Fruit fly (Drosophila melanogaster) whole organism, embryonic: ENCODE results near the gene CG14135.
A peak's percentile ranks its signal among the peaks of the same experiment; 100 is the strongest.

Source experiments
- ATbp ChIP-seq: fragments of 200-800 bp; sonication (Bioruptor generic); optimal IDR thresholded peaks from 2 replicates; lab custom pipeline; 2017; ENCODE audit warnings: missing biosample characterization, mild to moderate bottlenecking, missing genetic modification characterization, missing genetic modification reagents
- Abd-B ChIP-seq: fragments of 200-800 bp; sonication (Bioruptor generic); optimal IDR thresholded peaks from 2 replicates; lab custom pipeline; 2018; ENCODE audit warnings: missing biosample characterization, mild to moderate bottlenecking, missing genetic modification characterization, moderate library complexity
- Atf3 ChIP-seq: fragments of 200-800 bp; sonication (Bioruptor generic); optimal IDR thresholded peaks from 3 replicates; lab custom pipeline; 2016; ENCODE audit warnings: missing biosample characterization, missing genetic modification characterization
- Bgb ChIP-seq: fragments of 200-800 bp; sonication (Bioruptor generic); IDR thresholded peaks from 2 replicates; pipeline ENCODE4 v1.3.6; 2022; ENCODE audit warnings: missing biosample characterization, missing genetic modification characterization; ENCODE audit not compliant: partially characterized antibody
- CG10267 ChIP-seq: fragments of 200-800 bp; sonication (Bioruptor generic); optimal IDR thresholded peaks from 2 replicates; lab custom pipeline; 2018; ENCODE audit warnings: missing biosample characterization, mild to moderate bottlenecking, missing genetic modification characterization, moderate library complexity
- CG10274 ChIP-seq: fragments of 200-800 bp; sonication (Bioruptor generic); optimal IDR thresholded peaks from 3 replicates; lab custom pipeline; 2017; ENCODE audit warnings: missing biosample characterization, mild to moderate bottlenecking, missing genetic modification characterization
- CG10366 ChIP-seq: fragments of 200-800 bp; sonication (Bioruptor generic); IDR thresholded peaks from 2 replicates; pipeline ENCODE4 v1.3.6; 2022; ENCODE audit warnings: missing biosample characterization, missing genetic modification characterization
- CG11093 ChIP-seq: fragments of 200-800 bp; sonication (Bioruptor generic); IDR thresholded peaks from 3 replicates; pipeline ENCODE4 v1.3.6; 2022; ENCODE audit warnings: missing biosample characterization, missing genetic modification characterization
- CG11398 ChIP-seq: fragments of 200-800 bp; sonication (Bioruptor generic); optimal IDR thresholded peaks from 2 replicates; lab custom pipeline; 2016; ENCODE audit warnings: missing biosample characterization, missing genetic modification characterization
- CG12236 ChIP-seq: fragments of 200-800 bp; sonication (Bioruptor generic); optimal IDR thresholded peaks from 2 replicates; lab custom pipeline; 2016; ENCODE audit warnings: missing biosample characterization, missing genetic modification characterization
- CG12299 ChIP-seq: fragments of 200-800 bp; sonication (Bioruptor generic); optimal IDR thresholded peaks from 2 replicates; lab custom pipeline; 2018; ENCODE audit warnings: missing biosample characterization, mild to moderate bottlenecking, missing genetic modification characterization
- CG1233 ChIP-seq: fragments of 200-800 bp; sonication (Bioruptor generic); optimal IDR thresholded peaks from 4 replicates; lab custom pipeline; 2018; ENCODE audit warnings: missing biosample characterization, mild to moderate bottlenecking, missing genetic modification characterization
- CG12659 ChIP-seq: fragments of 200-800 bp; sonication (Bioruptor generic); optimal IDR thresholded peaks from 3 replicates; lab custom pipeline; 2017; ENCODE audit warnings: mild to moderate bottlenecking, missing biosample characterization, missing genetic modification reagents, missing genetic modification characterization
- CG16813 ChIP-seq: fragments of 200-800 bp; sonication (Bioruptor generic); IDR thresholded peaks from 3 replicates; pipeline ENCODE4 v1.3.6; 2022; ENCODE audit warnings: missing biosample characterization, missing genetic modification characterization; ENCODE audit not compliant: partially characterized antibody
- CG17802 ChIP-seq: fragments of 200-800 bp; sonication (Bioruptor generic); optimal IDR thresholded peaks from 2 replicates; lab custom pipeline; 2018; ENCODE audit warnings: missing biosample characterization, mild to moderate bottlenecking, missing genetic modification characterization, moderate library complexity
- CG18619 ChIP-seq: fragments of 200-800 bp; sonication (Bioruptor generic); optimal IDR thresholded peaks from 3 replicates; lab custom pipeline; 2017; ENCODE audit warnings: missing biosample characterization, mild to moderate bottlenecking, missing genetic modification characterization
- CG30403 ChIP-seq: fragments of 200-800 bp; sonication (Bioruptor generic); optimal IDR thresholded peaks from 3 replicates; lab custom pipeline; 2016; ENCODE audit warnings: missing biosample characterization, missing genetic modification characterization
- CG34224 ChIP-seq: fragments of 200-800 bp; sonication (Bioruptor generic); IDR thresholded peaks from 3 replicates; pipeline ENCODE4 v1.3.6; 2022; ENCODE audit warnings: missing biosample characterization, missing genetic modification characterization; ENCODE audit not compliant: partially characterized antibody
- CG4424 ChIP-seq: fragments of 200-800 bp; sonication (Bioruptor generic); optimal IDR thresholded peaks from 3 replicates; lab custom pipeline; 2016; ENCODE audit warnings: missing biosample characterization, missing genetic modification characterization
- CG6654 ChIP-seq: fragments of 200-800 bp; sonication (Bioruptor generic); optimal IDR thresholded peaks from 2 replicates; lab custom pipeline; 2017; ENCODE audit warnings: missing biosample characterization, mild to moderate bottlenecking, missing genetic modification characterization
- CG6689 ChIP-seq: fragments of 200-800 bp; sonication (Bioruptor generic); IDR thresholded peaks from 2 replicates; pipeline ENCODE4 v1.3.6; 2022; ENCODE audit warnings: missing biosample characterization, missing genetic modification characterization
- CG6765 ChIP-seq: fragments of 200-800 bp; sonication (Bioruptor generic); optimal IDR thresholded peaks from 3 replicates; lab custom pipeline; 2017; ENCODE audit warnings: missing biosample characterization, mild to moderate bottlenecking, missing genetic modification characterization
- CG8359 ChIP-seq: fragments of 200-800 bp; sonication (Bioruptor generic); optimal IDR thresholded peaks from 2 replicates; lab custom pipeline; 2017; ENCODE audit warnings: missing biosample characterization, mild to moderate bottlenecking, missing genetic modification characterization, borderline replicate concordance
- CG8478 ChIP-seq: fragments of >200 bp; optimal IDR thresholded peaks from 2 replicates; lab custom pipeline; 2018
- CG8765 ChIP-seq: fragments of 200-800 bp; sonication (Bioruptor generic); IDR thresholded peaks from 2 replicates; pipeline ENCODE4 v1.3.6; 2022; ENCODE audit warnings: missing biosample characterization, missing genetic modification characterization
- CG9437 ChIP-seq: fragments of 200-800 bp; sonication (Bioruptor generic); optimal IDR thresholded peaks from 2 replicates; lab custom pipeline; 2018; ENCODE audit warnings: missing biosample characterization, mild to moderate bottlenecking, missing genetic modification characterization
- CG9876 ChIP-seq: fragments of 200-800 bp; sonication (Bioruptor generic); optimal IDR thresholded peaks from 2 replicates; lab custom pipeline; 2016; ENCODE audit warnings: missing biosample characterization, missing genetic modification characterization
- CkIIα-i1 ChIP-seq: fragments of 200-800 bp; sonication (Bioruptor generic); IDR thresholded peaks from 2 replicates; pipeline ENCODE4 v1.3.6; 2022; ENCODE audit warnings: missing biosample characterization, missing genetic modification characterization
- CoRest ChIP-seq: fragments of 200-800 bp; sonication (Bioruptor generic); optimal IDR thresholded peaks from 3 replicates; lab custom pipeline; 2018; ENCODE audit warnings: missing biosample characterization, mild to moderate bottlenecking, missing genetic modification characterization, moderate library complexity
- Kr ChIP-seq: fragments of 200-800 bp; sonication (Bioruptor generic); optimal IDR thresholded peaks from 2 replicates; lab custom pipeline; 2017; ENCODE audit warnings: missing biosample characterization, mild to moderate bottlenecking, missing genetic modification characterization
- MBD-R2 ChIP-seq: fragments of 200-800 bp; sonication (Bioruptor generic); IDR thresholded peaks from 2 replicates; pipeline ENCODE4 v1.3.6; 2022; ENCODE audit warnings: missing biosample characterization, missing genetic modification characterization
- Nf-YA ChIP-seq: fragments of 200-800 bp; sonication (Bioruptor generic); IDR thresholded peaks from 2 replicates; pipeline ENCODE4 v1.3.6; 2022; ENCODE audit warnings: missing biosample characterization, missing genetic modification characterization
- Sry-β ChIP-seq: fragments of 200-800 bp; sonication (Bioruptor generic); optimal IDR thresholded peaks from 2 replicates; lab custom pipeline; 2018; ENCODE audit warnings: missing biosample characterization, mild to moderate bottlenecking, missing genetic modification characterization, moderate library complexity
- TFAM ChIP-seq: fragments of 200-800 bp; sonication (Bioruptor generic); optimal IDR thresholded peaks from 2 replicates; lab custom pipeline; 2017; ENCODE audit warnings: missing biosample characterization, missing genetic modification characterization, inconsistent platforms
- Xbp1 ChIP-seq: fragments of 200-800 bp; sonication (Bioruptor generic); optimal IDR thresholded peaks from 3 replicates; lab custom pipeline; 2016; ENCODE audit warnings: missing biosample characterization, mild to moderate bottlenecking, missing genetic modification characterization
- bcd ChIP-seq: fragments of 200-800 bp; sonication (Bioruptor generic); optimal IDR thresholded peaks from 2 replicates; lab custom pipeline; 2017; ENCODE audit warnings: missing biosample characterization, mild to moderate bottlenecking, missing genetic modification characterization
- cas ChIP-seq: fragments of 200-800 bp; sonication (Bioruptor generic); IDR thresholded peaks from 2 replicates; pipeline ENCODE4 v1.3.6; 2022; ENCODE audit warnings: missing biosample characterization, missing genetic modification characterization
- cwo ChIP-seq: fragments of 200-800 bp; sonication (Bioruptor generic); optimal IDR thresholded peaks from 3 replicates; lab custom pipeline; 2017; ENCODE audit warnings: missing biosample characterization, missing genetic modification characterization, mild to moderate bottlenecking, moderate library complexity, missing genetic modification reagents
- dpn ChIP-seq, 2 experiments: fragments of 200-800 bp; sonication (Bioruptor generic); optimal IDR thresholded peaks; 3 replicates each; lab custom pipeline; 2016; ENCODE audit warnings: missing biosample characterization in 2 of 2, missing genetic modification characterization in 2 of 2
- ems ChIP-seq: fragments of 200-800 bp; sonication (Bioruptor generic); optimal IDR thresholded peaks from 3 replicates; lab custom pipeline; 2016; ENCODE audit warnings: missing biosample characterization, missing genetic modification characterization
- fd102C ChIP-seq: fragments of 200-800 bp; sonication (Bioruptor generic); optimal IDR thresholded peaks from 2 replicates; lab custom pipeline; 2018; ENCODE audit warnings: missing biosample characterization, mild to moderate bottlenecking, missing genetic modification characterization, moderate library complexity
- gsb-n ChIP-seq: fragments of 200-800 bp; sonication (Bioruptor generic); optimal IDR thresholded peaks from 3 replicates; lab custom pipeline; 2018; ENCODE audit warnings: missing biosample characterization, mild to moderate bottlenecking, missing genetic modification characterization
- maf-S ChIP-seq: fragments of 200-800 bp; sonication (Bioruptor generic); optimal IDR thresholded peaks from 2 replicates; lab custom pipeline; 2016; ENCODE audit warnings: missing biosample characterization, missing genetic modification characterization
- otp ChIP-seq: fragments of 200-800 bp; sonication (Bioruptor generic); IDR thresholded peaks from 3 replicates; pipeline ENCODE4, ENCODE4 v1.3.6; 2022; ENCODE audit warnings: missing biosample characterization, missing genetic modification characterization
- pb ChIP-seq: fragments of 200-800 bp; sonication (Bioruptor generic); optimal IDR thresholded peaks from 3 replicates; lab custom pipeline; 2016; ENCODE audit warnings: missing biosample characterization, missing genetic modification characterization
- pho ChIP-seq: fragments of 200-800 bp; sonication (Bioruptor generic); optimal IDR thresholded peaks from 2 replicates; lab custom pipeline; 2016; ENCODE audit warnings: missing biosample characterization, missing genetic modification characterization
- repo ChIP-seq: fragments of 200-800 bp; sonication (Bioruptor generic); optimal IDR thresholded peaks from 2 replicates; lab custom pipeline; 2016; ENCODE audit warnings: missing biosample characterization, missing genetic modification characterization
- sd ChIP-seq: fragments of 200-800 bp; sonication (Bioruptor generic); optimal IDR thresholded peaks from 3 replicates; lab custom pipeline; 2018; ENCODE audit warnings: missing biosample characterization, mild to moderate bottlenecking, missing genetic modification characterization, moderate library complexity
- slp2 ChIP-seq: fragments of 200-800 bp; sonication (Bioruptor generic); optimal IDR thresholded peaks from 2 replicates; lab custom pipeline; 2016; ENCODE audit warnings: missing biosample characterization, missing genetic modification characterization
- tll ChIP-seq, 2 experiments: fragments of 200-800 bp in 1 of 2; fragments of >200 bp in 1 of 2; sonication (Bioruptor generic) in 1 of 2; optimal IDR thresholded peaks; 2 replicates each; lab custom pipeline; 2017 to 2019; ENCODE audit warnings: missing biosample characterization in 2 of 2, missing genetic modification characterization in 2 of 2, mild to moderate bottlenecking in 1 of 2, moderate library complexity in 1 of 2
- usp ChIP-seq: fragments of >200 bp; optimal IDR thresholded peaks from 2 replicates; lab custom pipeline; 2017; ENCODE audit warnings: missing biosample characterization, missing genetic modification characterization

The CG14135 gene

DNA sequence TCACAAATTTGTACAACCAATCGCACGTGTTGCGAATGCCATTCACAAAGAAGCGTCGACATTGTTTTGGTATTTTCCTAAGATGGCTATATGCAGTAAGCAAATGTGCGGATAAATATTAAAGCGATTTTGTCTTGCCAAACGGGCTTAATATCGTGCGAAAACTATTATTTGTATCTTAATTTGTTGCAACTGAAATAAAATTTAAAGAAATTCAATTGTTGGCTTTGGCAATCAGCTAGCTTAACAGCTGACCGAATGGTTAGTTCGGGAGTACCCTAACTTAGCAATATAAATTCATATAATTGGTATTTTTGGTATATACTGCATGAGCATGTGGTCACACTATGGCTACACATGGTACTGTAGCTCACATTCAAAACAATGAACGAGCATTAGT is 43.0 kb upstream of the CG14135 start, which contains the start of the genes RIOK1 and Polr3H (continued):
- TF ChIP-seq otp: no peak
- peak; percentile 83 for TF ChIP-seq ems
- no peak for TF ChIP-seq CG9437
- no peak for TF ChIP-seq ATbp (GFP tag; lab: Kevin White, UChicago)
- TF ChIP-seq usp (GFP tag; lab: Kevin White, UChicago): no peak
- no peak for TF ChIP-seq Abd-B (GFP tag; lab: Kevin White, UChicago)
- TF ChIP-seq dpn (GFP tag; optimal IDR thresholded peaks at IDR 0.05; lab: Kevin White, UChicago): peak; percentile 80 to 83
- no peak for TF ChIP-seq CG6654 (GFP tag; lab: Kevin White, UChicago)
- TF ChIP-seq CG11093 (GFP tag; lab: Robert Waterston, UW): 0 out of 3 replicates have a peak, but pooled peaks have one; percentile 7
- TF ChIP-seq gsb-n (tag; lab: Kevin White, UChicago): no peak
- peak; percentile 49 for TF ChIP-seq maf-S (GFP tag; lab: Kevin White, UChicago)
- TF ChIP-seq CG10274 (GFP tag; lab: Kevin White, UChicago): no peak
- TF ChIP-seq fd102C (GFP tag; lab: Kevin White, UChicago): no peak
- peak; percentile 73 for TF ChIP-seq CG4424
- peak; percentile 47 for TF ChIP-seq Atf3
- peak; percentile 66 for TF ChIP-seq CG30403 (GFP tag; lab: Kevin White, UChicago)
- TF ChIP-seq MBD-R2 (GFP tag; lab: Robert Waterston, UW): peak; percentile 88
- no peak for TF ChIP-seq CG6765 (GFP tag; lab: Kevin White, UChicago)
- peak; percentile 58 for TF ChIP-seq CG6689
- TF ChIP-seq CG17802 (tag; lab: Kevin White, UChicago): peak; percentile 48
- no peak for TF ChIP-seq Nf-YA (GFP tag; lab: Robert Waterston, UW)
- TF ChIP-seq CG8478: no peak
- TF ChIP-seq tll (GFP tag; optimal IDR thresholded peaks at IDR 0.05; lab: Kevin White, UChicago): no peak
- TF ChIP-seq CG8359 (GFP tag; lab: Kevin White, UChicago): no peak
- TF ChIP-seq cwo (GFP tag; lab: Kevin White, UChicago): peak; percentile 82
- no peak for TF ChIP-seq sd (tag; lab: Kevin White, UChicago)
- no peak for TF ChIP-seq CkIIα-i1 (GFP tag; lab: Robert Waterston, UW)
- TF ChIP-seq CG9876 (GFP tag; lab: Kevin White, UChicago): peak; percentile 30
- peak; percentile 55 for TF ChIP-seq CG1233 (GFP tag; lab: Kevin White, UChicago)
- TF ChIP-seq CG16813 (GFP tag; lab: Robert Waterston, UW): no peak
- peak; percentile 32 for TF ChIP-seq CG12236
- no peak for TF ChIP-seq CG34224 (GFP tag; lab: Robert Waterston, UW)
- peak; percentile 67 for TF ChIP-seq CG10366
- TF ChIP-seq CoRest (tag; lab: Kevin White, UChicago): no peak
- peak; percentile 69 for TF ChIP-seq CG10267 (tag; lab: Kevin White, UChicago)
- no peak for TF ChIP-seq TFAM (GFP tag; lab: Kevin White, UChicago)
- TF ChIP-seq repo (GFP tag; lab: Kevin White, UChicago): peak; percentile 24
- no peak for TF ChIP-seq Bgb (GFP tag; lab: Robert Waterston, UW)
- TF ChIP-seq cas (GFP tag; lab: Robert Waterston, UW): 0 out of 2 replicates have a peak, but pooled peaks have one; percentile 31
- peak; percentile 55 for TF ChIP-seq bcd (GFP tag; lab: Kevin White, UChicago)
- TF ChIP-seq Kr (GFP tag; lab: Kevin White, UChicago): no peak
- TF ChIP-seq CG12299 (tag; lab: Kevin White, UChicago): no peak
- peak; percentile 27 for TF ChIP-seq CG18619
- TF ChIP-seq Xbp1 (GFP tag; lab: Kevin White, UChicago): peak; percentile 79
- TF ChIP-seq CG8765 (GFP tag; lab: Robert Waterston, UW): no peak
- peak; percentile 46 for TF ChIP-seq slp2 (GFP tag; lab: Kevin White, UChicago)
- TF ChIP-seq pho (GFP tag; lab: Kevin White, UChicago): peak; percentile 80
- peak; percentile 14 for TF ChIP-seq CG11398
- no peak for TF ChIP-seq pb
- peak; percentile 72 for TF ChIP-seq CG12659
- peak; percentile 56 for TF ChIP-seq Sry-β (GFP tag; lab: Kevin White, UChicago)
